Worm (Caenorhabditis elegans) whole organism, L2 larva: ENCODE data around the gene sru-13.

Experiments used
- elt-1 ChIP-seq: fragments of 150-350 bp; optimal IDR thresholded peaks from 2 replicates; lab custom pipeline; 2014; ENCODE audit warnings: missing biosample characterization, missing genetic modification characterization
- lin-13 ChIP-seq: fragments of 150-350 bp; optimal IDR thresholded peaks from 2 replicates; lab custom pipeline; 2014; ENCODE audit warnings: missing biosample characterization, missing genetic modification reagents, missing genetic modification characterization
- nhr-12 ChIP-seq: fragments of 150-350 bp; optimal IDR thresholded peaks from 2 replicates; lab custom pipeline; 2014; ENCODE audit warnings: missing biosample characterization, missing genetic modification characterization
- nhr-237 ChIP-seq: fragments of 150-350 bp; optimal IDR thresholded peaks from 2 replicates; lab custom pipeline; 2014; ENCODE audit warnings: missing biosample characterization, missing genetic modification characterization
- skn-1 ChIP-seq: sonication (generic microtip); optimal IDR thresholded peaks from 2 replicates; lab custom pipeline; 2017; ENCODE audit warnings: missing biosample characterization, missing genetic modification characterization
- sma-9 ChIP-seq, 2 experiments: fragments of 150-350 bp in 1 of 2; sonication (generic microtip) in 1 of 2; optimal IDR thresholded peaks; 2 replicates each; lab custom pipeline; 2014 to 2016; ENCODE audit warnings: missing genetic modification characterization in 2 of 2, mild to moderate bottlenecking in 1 of 2, missing biosample characterization in 1 of 2, missing compliant biosample characterization in 1 of 2, missing genetic modification reagents in 1 of 2, moderate library complexity in 1 of 2
- snpc-4 ChIP-seq: fragments of 150-350 bp; optimal IDR thresholded peaks from 2 replicates; lab custom pipeline; 2014; ENCODE audit warnings: missing biosample characterization, missing genetic modification characterization
- unc-62 ChIP-seq: fragments of 150-350 bp; optimal IDR thresholded peaks from 2 replicates; lab custom pipeline; 2014; ENCODE audit warnings: missing biosample characterization, missing genetic modification reagents, missing genetic modification characterization

DNA sequence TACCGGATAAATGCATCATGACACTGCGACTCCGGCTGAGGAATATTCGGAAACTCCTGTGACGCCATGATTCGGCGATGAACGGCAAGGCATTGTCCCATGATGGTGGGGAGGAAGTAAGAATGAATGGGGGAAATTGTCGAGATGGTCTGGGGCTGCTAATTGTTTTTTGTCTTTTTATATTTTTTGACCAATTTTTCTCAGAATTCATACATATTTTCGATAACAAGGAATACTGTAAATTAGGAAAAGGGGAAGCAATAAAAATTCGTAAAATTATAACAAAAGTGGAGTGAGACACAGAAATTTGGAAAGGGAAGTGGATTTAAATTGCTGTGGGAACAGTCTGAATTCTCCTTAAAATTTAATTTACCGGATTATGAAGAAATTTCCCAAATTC, 3.0 kb upstream of the sru-13 start, which contains the start of gene eak-4:
- TF ChIP-seq unc-62 (GFP tag; lab: Kevin White, UChicago) (no peak), snpc-4 (tag; lab: Kevin White, UChicago) (no peak), lin-13 (GFP tag; lab: Kevin White, UChicago) (no peak), skn-1 (tag; lab: Kevin White, UChicago) (no peak), nhr-237 (tag; lab: Kevin White, UChicago) (no peak), nhr-12 (tag; lab: Kevin White, UChicago) (no peak), elt-1 (tag; lab: Kevin White, UChicago) (no peak), sma-9 (GFP tag; optimal IDR thresholded peaks at IDR 0.05; lab: Kevin White, UChicago) (no peak), sma-9 (tag; optimal IDR thresholded peaks at IDR 0.05; lab: Kevin White, UChicago) (no peak)
